Fruit fly (Drosophila melanogaster): Measurements from ENCODE around the gene CG14829.

The CG14829 gene

dm6 chr3L:7241217-7241859 is 3.4 kb upstream of the CG14829 start, which contains the start of the genes RpL18 and Neos (continued):
- TF ChIP-seq az2 (GFP tag; optimal IDR thresholded peaks at IDR 0.05) (peak; percentile 63), CG10209 (GFP tag; optimal IDR thresholded peaks at IDR 0.05) (peak; percentile 78), TFAM (GFP tag; optimal IDR thresholded peaks at IDR 0.05) (no peak), tx (GFP tag; optimal IDR thresholded peaks at IDR 0.05) (peak; percentile 20), Side (GFP tag; optimal IDR thresholded peaks at IDR 0.05) (peak; percentile 84), CG2116 (GFP tag; optimal IDR thresholded peaks at IDR 0.05) (peak; percentile 79), nom (GFP tag; optimal IDR thresholded peaks at IDR 0.05) (peak; percentile 82), CG1647 (GFP tag; optimal IDR thresholded peaks at IDR 0.05) (peak; percentile 23), Bteb2 (GFP tag; optimal IDR thresholded peaks at IDR 0.05) (peak; percentile 48), CG11695 (GFP tag; IDR thresholded peaks at IDR 0.05) (peak; percentile 55; the same call in 1 of the 3 replicates), Oli (tag; optimal IDR thresholded peaks at IDR 0.05) (peak; percentile 56), cas (GFP tag; IDR thresholded peaks at IDR 0.05) (0 out of 2 replicates have a peak, but pooled peaks have one; percentile 16), aop (GFP tag; IDR thresholded peaks at IDR 0.05) (no peak), Mrtf (GFP tag; IDR thresholded peaks at IDR 0.05) (no peak), mam (GFP tag; optimal IDR thresholded peaks at IDR 0.05) (peak; percentile 39), CG12155 (GFP tag; optimal IDR thresholded peaks at IDR 0.05) (peak; percentile 65), Antp (GFP tag; optimal IDR thresholded peaks at IDR 0.05) (peak; percentile 51), vnd (GFP tag; IDR thresholded peaks at IDR 0.05; ENCODE audit: partially characterized antibody) (no peak), CG6683 (GFP tag; optimal IDR thresholded peaks at IDR 0.05) (peak; percentile 47), CG18476 (GFP tag; optimal IDR thresholded peaks at IDR 0.05) (peak; percentile 78), CHES-1-like (GFP tag; optimal IDR thresholded peaks at IDR 0.05) (peak; percentile 43), CG12219 (GFP tag; optimal IDR thresholded peaks at IDR 0.05) (peak; percentile 67), Doc3 (GFP tag; IDR thresholded peaks at IDR 0.05; ENCODE audit: partially characterized antibody) (no peak), CG6813 (GFP tag; optimal IDR thresholded peaks at IDR 0.05) (peak; percentile 71), schlank (tag; optimal IDR thresholded peaks at IDR 0.05) (peak; percentile 84), ato (GFP tag; IDR thresholded peaks at IDR 0.05; ENCODE audit: partially characterized antibody) (no peak), bigmax (GFP tag; optimal IDR thresholded peaks at IDR 0.05) (peak; percentile 64), Hmr (GFP tag; optimal IDR thresholded peaks at IDR 0.05) (peak; percentile 90), psq (GFP tag; optimal IDR thresholded peaks at IDR 0.05) (peak; percentile 2), CG8924 (tag; optimal IDR thresholded peaks at IDR 0.05) (peak; percentile 78), Sry-δ (GFP tag; optimal IDR thresholded peaks at IDR 0.05) (peak; percentile 48), CG17829 (tag; optimal IDR thresholded peaks at IDR 0.05) (peak; percentile 49), CG4820 (GFP tag; optimal IDR thresholded peaks at IDR 0.05) (peak; percentile 46), NfI (GFP tag; optimal IDR thresholded peaks at IDR 0.05) (peak; percentile 84), CG18619 (GFP tag; optimal IDR thresholded peaks at IDR 0.05) (peak; percentile 84), CG6854 (GFP tag; optimal IDR thresholded peaks at IDR 0.05) (peak; percentile 27), caup (GFP tag; optimal IDR thresholded peaks at IDR 0.05; ENCODE audit: severe bottlenecking) (peak; percentile 90), ase (GFP tag; IDR thresholded peaks at IDR 0.05) (no peak), rib (GFP tag; IDR thresholded peaks at IDR 0.05) (peak; percentile 14; the same call in 1 of the 2 replicates), YL-1 (GFP tag; optimal IDR thresholded peaks at IDR 0.05) (peak; percentile 85), Lpt (GFP tag; optimal IDR thresholded peaks at IDR 0.05) (no peak), Gug (GFP tag; IDR thresholded peaks at IDR 0.05) (0 out of 4 replicates have a peak, but pooled peaks have one; percentile 26), sim (GFP tag; IDR thresholded peaks at IDR 0.05) (peak; percentile 47; the same call in 1 of the 2 replicates), pita (GFP tag; optimal IDR thresholded peaks at IDR 0.05) (no peak), CG9932 (GFP tag; IDR thresholded peaks at IDR 0.05) (peak; percentile 65), bcd (GFP tag; optimal IDR thresholded peaks at IDR 0.05) (peak; percentile 73), Rfx (GFP tag; IDR thresholded peaks at IDR 0.05) (peak; percentile 59), hkb (optimal IDR thresholded peaks at IDR 0.05) (no peak), hkb (GFP tag; IDR thresholded peaks at IDR 0.05) (peak; percentile 70), H15 (GFP tag; IDR thresholded peaks at IDR 0.05) (0 out of 3 replicates have a peak, but pooled peaks have one; percentile 41)
